Worm (Caenorhabditis elegans): Measurements from ENCODE around the gene acl-2.

acl-2 gene

DNA sequence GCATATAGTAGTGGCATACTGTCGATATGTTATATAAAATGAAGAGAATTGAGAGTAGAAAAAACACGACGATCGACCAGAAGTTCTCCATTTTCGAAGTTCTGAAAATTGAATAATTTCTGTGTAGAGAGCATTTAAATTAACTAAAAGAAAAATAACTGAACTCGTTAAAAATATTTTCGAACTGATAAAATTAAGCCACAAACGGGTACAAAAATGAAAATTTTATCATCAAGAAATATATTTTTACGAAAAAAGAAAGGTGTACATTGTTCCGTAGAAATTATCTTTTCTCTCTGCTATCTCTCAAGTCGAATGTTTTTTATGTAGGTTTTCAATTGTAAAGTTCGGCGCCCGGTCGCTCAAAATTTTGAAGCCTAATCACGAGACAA, at the start of gene acl-2:
Gene acl-2, minus strand, starts transcription at position 101 of the 392 bp plus-strand sequence.
- TF ChIP-seq unc-55 (GFP tag; optimal IDR thresholded peaks at IDR 0.05) = no peak
- no peak for TF ChIP-seq elt-3 (tag; optimal IDR thresholded peaks at IDR 0.05)
- no peak for TF ChIP-seq lin-39 (tag; optimal IDR thresholded peaks at IDR 0.05)

- no peak for TF ChIP-seq gmeb-1 (tag; optimal IDR thresholded peaks at IDR 0.05)
Observed at ce11 chrV:10078244-10078643, 47.4 kb upstream of the acl-2 start, which contains the start of gene R04B5.1. TSS of gene R04B5.1 (minus strand) at chrV:10078344.

- no peak for TF ChIP-seq elt-3 (tag; optimal IDR thresholded peaks at IDR 0.05)
- no peak for TF ChIP-seq gmeb-1 (tag; optimal IDR thresholded peaks at IDR 0.05)
- TF ChIP-seq aly-2 (tag; optimal IDR thresholded peaks at IDR 0.05) = no peak
- TF ChIP-seq nhr-23 (tag; optimal IDR thresholded peaks at IDR 0.05) = no peak
- no peak for TF ChIP-seq nhr-237 (tag; optimal IDR thresholded peaks at IDR 0.05)
- TF ChIP-seq sma-3 (GFP tag; optimal IDR thresholded peaks at IDR 0.05) = no peak
- no peak for TF ChIP-seq alr-1 (tag; optimal IDR thresholded peaks at IDR 0.05)
- no peak for TF ChIP-seq lin-11 (tag; optimal IDR thresholded peaks at IDR 0.05)
Observed at ce11 chrV:10075441-10075840, 44.5 kb upstream of the acl-2 start, which contains the start of gene F57A8.7. TSS of gene F57A8.7 (plus strand) at chrV:10075741.

- TF ChIP-seq skn-1 (tag; optimal IDR thresholded peaks at IDR 0.05) (no peak), ztf-1 (GFP tag; conservative IDR thresholded peaks at IDR 0.05) (no peak), C34F6.9 (tag; optimal IDR thresholded peaks at IDR 0.05) (no peak), unc-55 (GFP tag; optimal IDR thresholded peaks at IDR 0.05) (no peak), ztf-11 (tag; optimal IDR thresholded peaks at IDR 0.05) (no peak), ztf-4 (tag; optimal IDR thresholded peaks at IDR 0.05) (no peak), fos-1 (tag; optimal IDR thresholded peaks at IDR 0.05) (no peak), lsy-2 (tag; optimal IDR thresholded peaks at IDR 0.05) (no peak), nhr-21 (tag; optimal IDR thresholded peaks at IDR 0.05) (no peak), Y55F3AM.14 (GFP tag; optimal IDR thresholded peaks at IDR 0.05) (no peak), nhr-25 (tag; optimal IDR thresholded peaks at IDR 0.05) (no peak), nhr-6 (tag; optimal IDR thresholded peaks at IDR 0.05) (no peak), mbf-1 (tag; optimal IDR thresholded peaks at IDR 0.05) (no peak), nhr-11 (tag; optimal IDR thresholded peaks at IDR 0.05) (no peak), nhr-77 (tag; optimal IDR thresholded peaks at IDR 0.05) (no peak), zag-1 (tag; optimal IDR thresholded peaks at IDR 0.05) (no peak), dmd-4 (tag; optimal IDR thresholded peaks at IDR 0.05) (no peak), sma-3 (GFP tag; optimal IDR thresholded peaks at IDR 0.05) (no peak), lin-39 (tag; optimal IDR thresholded peaks at IDR 0.05) (no peak)
Observed at ce11 chrV:10073793-10074192, 42.9 kb upstream of the acl-2 start, which contains the start of gene F57A8.6. TSS of gene F57A8.6 (minus strand) at chrV:10073893.

ce11 chrV:10072721-10073120, 41.8 kb upstream of the acl-2 start:
- TF ChIP-seq nhr-21 (tag; optimal IDR thresholded peaks at IDR 0.05) (no peak), ztf-4 (tag; optimal IDR thresholded peaks at IDR 0.05) (no peak), R02D3.7 (tag; optimal IDR thresholded peaks at IDR 0.05) (no peak), alr-1 (tag; optimal IDR thresholded peaks at IDR 0.05) (no peak), lsy-2 (tag; optimal IDR thresholded peaks at IDR 0.05) (no peak), nhr-12 (tag; optimal IDR thresholded peaks at IDR 0.05) (no peak), nhr-77 (tag; optimal IDR thresholded peaks at IDR 0.05) (no peak), elt-1 (tag; optimal IDR thresholded peaks at IDR 0.05) (no peak), nhr-10 (tag; optimal IDR thresholded peaks at IDR 0.05) (no peak), lin-39 (tag; optimal IDR thresholded peaks at IDR 0.05) (no peak), zag-1 (tag; optimal IDR thresholded peaks at IDR 0.05) (no peak), mab-5 (tag; optimal IDR thresholded peaks at IDR 0.05) (no peak), mbf-1 (tag; optimal IDR thresholded peaks at IDR 0.05) (no peak), unc-62 (GFP tag; optimal IDR thresholded peaks at IDR 0.05) (no peak), nhr-25 (tag; optimal IDR thresholded peaks at IDR 0.05) (no peak)

- TF ChIP-seq nhr-11 (tag; optimal IDR thresholded peaks at IDR 0.05) (no peak), mab-5 (tag; optimal IDR thresholded peaks at IDR 0.05) (no peak), peb-1 (tag; optimal IDR thresholded peaks at IDR 0.05) (no peak), ztf-1 (GFP tag; conservative IDR thresholded peaks at IDR 0.05) (no peak), crh-2 (tag; optimal IDR thresholded peaks at IDR 0.05) (no peak), nhr-21 (tag; optimal IDR thresholded peaks at IDR 0.05) (no peak), nhr-25 (tag; optimal IDR thresholded peaks at IDR 0.05) (no peak), lin-11 (tag; optimal IDR thresholded peaks at IDR 0.05) (no peak), mdl-1 (tag; optimal IDR thresholded peaks at IDR 0.05) (no peak), nhr-12 (tag; optimal IDR thresholded peaks at IDR 0.05) (no peak), nhr-10 (tag; optimal IDR thresholded peaks at IDR 0.05) (no peak), lin-13 (GFP tag; optimal IDR thresholded peaks at IDR 0.05) (no peak), sma-3 (GFP tag; optimal IDR thresholded peaks at IDR 0.05) (no peak), Y55F3AM.14 (GFP tag; optimal IDR thresholded peaks at IDR 0.05) (no peak), ama-1 (optimal IDR thresholded peaks at IDR 0.05) (no peak), lin-39 (tag; optimal IDR thresholded peaks at IDR 0.05) (no peak)
Observed at ce11 chrV:10070541-10070940, 39.6 kb upstream of the acl-2 start, which contains the start of gene nhr-192. TSS of gene nhr-192 (minus strand) at chrV:10070641.

Measured in whole organism, L2 larva.